Worm (Caenorhabditis elegans) whole organism, mixed stage, embryonic: ENCODE measurements around the gene Y41D4A.7.

Experiments used
- M03D4.4 ChIP-seq: sonication (generic microtip); optimal IDR thresholded peaks from 2 replicates; lab custom pipeline; 2017; ENCODE audit warnings: mild to moderate bottlenecking, missing genetic modification characterization, missing compliant biosample characterization
- bed-3 ChIP-seq: fragments of 200-800 bp; sonication (Bioruptor generic); optimal IDR thresholded peaks from 3 replicates; lab custom pipeline; 2018; ENCODE audit warnings: mild to moderate bottlenecking, missing genetic modification characterization, moderate library complexity, missing compliant biosample characterization
- blmp-1 ChIP-seq: fragments of 150-350 bp; optimal IDR thresholded peaks from 2 replicates; lab custom pipeline; 2014; ENCODE audit warnings: missing biosample characterization, missing genetic modification characterization
- ceh-39 ChIP-seq: fragments of 150-350 bp; optimal IDR thresholded peaks from 2 replicates; lab custom pipeline; 2014; ENCODE audit warnings: missing biosample characterization, missing genetic modification characterization
- ceh-83 ChIP-seq: fragments of 200-800 bp; sonication (Bioruptor generic); optimal IDR thresholded peaks from 2 replicates; lab custom pipeline; 2018; ENCODE audit warnings: mild to moderate bottlenecking, missing genetic modification characterization, missing compliant biosample characterization
- ces-1 ChIP-seq: fragments of 150-350 bp; optimal IDR thresholded peaks from 2 replicates; lab custom pipeline; 2014; ENCODE audit warnings: missing biosample characterization, missing genetic modification reagents, missing genetic modification characterization
- cnd-1 ChIP-seq: fragments of 200-800 bp; sonication (Bioruptor generic); optimal IDR thresholded peaks from 2 replicates; lab custom pipeline; 2018; ENCODE audit warnings: mild to moderate bottlenecking, missing genetic modification characterization, missing compliant biosample characterization
- drap-1 ChIP-seq: fragments of 200-800 bp; sonication (Bioruptor generic); optimal IDR thresholded peaks from 3 replicates; lab custom pipeline; 2018; ENCODE audit warnings: mild to moderate bottlenecking, missing genetic modification characterization, missing compliant biosample characterization
- elt-1 ChIP-seq: sonication (generic microtip); optimal IDR thresholded peaks from 2 replicates; lab custom pipeline; 2017; ENCODE audit warnings: missing genetic modification characterization, mild to moderate bottlenecking, missing compliant biosample characterization, antibody characterized with exemption, moderate library complexity, borderline replicate concordance; ENCODE audit not compliant: insufficient read depth
- elt-3 ChIP-seq: fragments of 150-350 bp; optimal IDR thresholded peaks from 2 replicates; lab custom pipeline; 2014; ENCODE audit warnings: missing biosample characterization, missing genetic modification characterization
- flh-1 ChIP-seq: fragments of 200-800 bp; sonication (Bioruptor generic); optimal IDR thresholded peaks from 2 replicates; lab custom pipeline; 2018; ENCODE audit warnings: mild to moderate bottlenecking, missing genetic modification characterization, moderate library complexity, missing compliant biosample characterization
- ham-2 ChIP-seq: fragments of 200-800 bp; sonication (Bioruptor generic); optimal IDR thresholded peaks from 2 replicates; lab custom pipeline; 2018; ENCODE audit warnings: mild to moderate bottlenecking, missing genetic modification characterization, missing compliant biosample characterization
- hlh-1 ChIP-seq: fragments of 150-350 bp; optimal IDR thresholded peaks from 2 replicates; lab custom pipeline; 2014; ENCODE audit warnings: missing biosample characterization, missing genetic modification reagents, missing genetic modification characterization
- lin-13 ChIP-seq: fragments of 150-350 bp; optimal IDR thresholded peaks from 2 replicates; lab custom pipeline; 2014; ENCODE audit warnings: missing biosample characterization, missing genetic modification characterization
- lsy-2 ChIP-seq: fragments of 150-350 bp; optimal IDR thresholded peaks from 2 replicates; lab custom pipeline; 2014; ENCODE audit warnings: missing biosample characterization, missing genetic modification characterization
- mab-5 ChIP-seq: fragments of 150-350 bp; optimal IDR thresholded peaks from 2 replicates; lab custom pipeline; 2014; ENCODE audit warnings: missing biosample characterization, missing genetic modification characterization
- mep-1 ChIP-seq: fragments of 150-350 bp; optimal IDR thresholded peaks from 2 replicates; lab custom pipeline; 2017; ENCODE audit warnings: missing biosample characterization, missing genetic modification reagents, missing genetic modification characterization, inconsistent platforms
- mls-2 ChIP-seq: sonication (generic microtip); optimal IDR thresholded peaks from 2 replicates; lab custom pipeline; 2016; ENCODE audit warnings: mild to moderate bottlenecking, missing genetic modification characterization, moderate library complexity, missing compliant biosample characterization
- nhr-12 ChIP-seq: fragments of 150-350 bp; optimal IDR thresholded peaks from 2 replicates; lab custom pipeline; 2014; ENCODE audit warnings: missing biosample characterization, missing genetic modification characterization
- nhr-2 ChIP-seq: fragments of 150-350 bp; optimal IDR thresholded peaks from 2 replicates; lab custom pipeline; 2014; ENCODE audit warnings: missing biosample characterization, missing genetic modification characterization
- nhr-237 ChIP-seq: fragments of 150-350 bp; optimal IDR thresholded peaks from 2 replicates; lab custom pipeline; 2014; ENCODE audit warnings: missing biosample characterization, missing genetic modification characterization
- nhr-28 ChIP-seq: fragments of 150-350 bp; optimal IDR thresholded peaks from 2 replicates; lab custom pipeline; 2014; ENCODE audit warnings: missing biosample characterization, missing genetic modification characterization
- nhr-76 ChIP-seq: sonication (generic microtip); optimal IDR thresholded peaks from 2 replicates; lab custom pipeline; 2017; ENCODE audit warnings: missing biosample characterization, missing genetic modification characterization
- pha-4 ChIP-seq: fragments of 150-350 bp; optimal IDR thresholded peaks from 2 replicates; lab custom pipeline; 2018; ENCODE audit warnings: missing biosample characterization, missing genetic modification reagents, missing genetic modification characterization
- sem-2 ChIP-seq: fragments of 200-800 bp; sonication (Bioruptor generic); optimal IDR thresholded peaks from 2 replicates; lab custom pipeline; 2018; ENCODE audit warnings: mild to moderate bottlenecking, missing genetic modification characterization, missing compliant biosample characterization
- snpc-4 ChIP-seq: fragments of 150-350 bp; optimal IDR thresholded peaks from 2 replicates; lab custom pipeline; 2014; ENCODE audit warnings: missing biosample characterization, missing genetic modification characterization
- sptf-1 ChIP-seq: sonication (generic microtip); optimal IDR thresholded peaks from 2 replicates; lab custom pipeline; 2017; ENCODE audit warnings: mild to moderate bottlenecking, missing genetic modification characterization, moderate library complexity, missing compliant biosample characterization
- tbx-8 ChIP-seq: fragments of 200-800 bp; sonication (Bioruptor generic); optimal IDR thresholded peaks from 2 replicates; lab custom pipeline; 2018; ENCODE audit warnings: mild to moderate bottlenecking, missing genetic modification characterization, moderate library complexity, missing compliant biosample characterization
- unc-120 ChIP-seq: sonication (generic microtip); optimal IDR thresholded peaks from 2 replicates; lab custom pipeline; 2017; ENCODE audit warnings: missing genetic modification characterization, missing compliant biosample characterization; ENCODE audit not compliant: poor library complexity, severe bottlenecking
- unc-39 ChIP-seq: fragments of 150-350 bp; optimal IDR thresholded peaks from 2 replicates; lab custom pipeline; 2014; ENCODE audit warnings: missing biosample characterization, missing genetic modification characterization
- unc-62 ChIP-seq: fragments of 150-350 bp; optimal IDR thresholded peaks from 2 replicates; lab custom pipeline; 2014; ENCODE audit warnings: missing biosample characterization, missing genetic modification reagents, missing genetic modification characterization
- zip-8 ChIP-seq: fragments of 150-350 bp; optimal IDR thresholded peaks from 2 replicates; lab custom pipeline; 2014; ENCODE audit warnings: missing biosample characterization, missing genetic modification characterization
- ztf-11 ChIP-seq: fragments of 150-350 bp; optimal IDR thresholded peaks from 2 replicates; lab custom pipeline; 2014; ENCODE audit warnings: missing biosample characterization, missing genetic modification characterization

Gene Y41D4A.7

ce11 chrIV:1738324-1738730, 23.0 kb downstream of the Y41D4A.7 start:
- peak; percentile 50 for TF ChIP-seq lin-13 (tag; lab: Kevin White, UChicago)
- TF ChIP-seq sptf-1 (tag; lab: Kevin White, UChicago) = peak; percentile 59
- TF ChIP-seq mls-2 = peak; percentile 40
- peak; percentile 45 for TF ChIP-seq ceh-83 (GFP tag; lab: Kevin White, UChicago)
- no peak for TF ChIP-seq ham-2
- TF ChIP-seq M03D4.4 = peak; percentile 41
- TF ChIP-seq drap-1 (GFP tag; lab: Kevin White, UChicago) = no peak
- TF ChIP-seq pha-4 (tag; lab: Kevin White, UChicago) = peak; percentile 1
- peak; percentile 5 for TF ChIP-seq nhr-237 (tag; lab: Kevin White, UChicago)
- TF ChIP-seq ceh-39 (tag; lab: Kevin White, UChicago) = no peak
- peak; percentile 15 for TF ChIP-seq mep-1 (tag; lab: Kevin White, UChicago)

ce11 chrIV:1727538-1728072, 33.8 kb downstream of the Y41D4A.7 start:
- TF ChIP-seq zip-8 (no peak), bed-3 (GFP tag; lab: Kevin White, UChicago) (no peak), sptf-1 (tag; lab: Kevin White, UChicago) (no peak), nhr-12 (tag; lab: Kevin White, UChicago) (no peak), mls-2 (no peak), lsy-2 (tag; lab: Kevin White, UChicago) (no peak), cnd-1 (tag; lab: Kevin White, UChicago) (no peak), unc-62 (no peak), mab-5 (no peak), nhr-76 (tag; lab: Kevin White, UChicago) (no peak), ceh-83 (GFP tag; lab: Kevin White, UChicago) (no peak), elt-3 (no peak), lin-13 (tag; lab: Kevin White, UChicago) (no peak), drap-1 (GFP tag; lab: Kevin White, UChicago) (no peak), nhr-28 (tag; lab: Kevin White, UChicago) (no peak), ces-1 (GFP tag; lab: Kevin White, UChicago) (no peak), ztf-11 (tag; lab: Kevin White, UChicago) (no peak)

ce11 chrIV:1725888-1726287, 35.5 kb downstream of the Y41D4A.7 start, which contains the start of gene K08D12.8:
K08D12.8 (plus strand) TSS chrIV:1726188.
- TF ChIP-seq unc-39 (tag; lab: Kevin White, UChicago) (no peak), cnd-1 (tag; lab: Kevin White, UChicago) (no peak), snpc-4 (no peak), elt-3 (no peak), nhr-12 (tag; lab: Kevin White, UChicago) (no peak), ham-2 (no peak), tbx-8 (GFP tag; lab: Kevin White, UChicago) (no peak), bed-3 (GFP tag; lab: Kevin White, UChicago) (no peak), elt-1 (tag; lab: Kevin White, UChicago) (no peak), sptf-1 (tag; lab: Kevin White, UChicago) (no peak), ces-1 (GFP tag; lab: Kevin White, UChicago) (no peak), lin-13 (tag; lab: Kevin White, UChicago) (no peak), blmp-1 (tag; lab: Kevin White, UChicago) (no peak)

- no peak for TF ChIP-seq unc-120 (tag; lab: Kevin White, UChicago)
- no peak for TF ChIP-seq mep-1 (tag; lab: Kevin White, UChicago)
- no peak for TF ChIP-seq ceh-83 (GFP tag; lab: Kevin White, UChicago)
- TF ChIP-seq pha-4 (tag; lab: Kevin White, UChicago) = no peak
- no peak for TF ChIP-seq sem-2
- TF ChIP-seq ces-1 (GFP tag; lab: Kevin White, UChicago) = no peak
- TF ChIP-seq nhr-28 (tag; lab: Kevin White, UChicago) = no peak
Observed at ce11 chrIV:1724283-1724682, 37.1 kb downstream of the Y41D4A.7 start, which contains the start of gene epic-3. epic-3 (minus strand) TSS chrIV:1724383.

- TF ChIP-seq bed-3 (GFP tag; lab: Kevin White, UChicago) = no peak
- no peak for TF ChIP-seq mep-1 (tag; lab: Kevin White, UChicago)
- TF ChIP-seq snpc-4 = no peak
- no peak for TF ChIP-seq nhr-2 (tag; lab: Kevin White, UChicago)
- TF ChIP-seq sptf-1 (tag; lab: Kevin White, UChicago) = no peak
- no peak for TF ChIP-seq unc-62
- TF ChIP-seq sem-2 = no peak
- no peak for TF ChIP-seq flh-1 (GFP tag; lab: Kevin White, UChicago)
- no peak for TF ChIP-seq hlh-1 (tag; lab: Kevin White, UChicago)
- TF ChIP-seq mls-2 = no peak
- no peak for TF ChIP-seq zip-8
- TF ChIP-seq ceh-83 (GFP tag; lab: Kevin White, UChicago) = no peak
- no peak for TF ChIP-seq elt-3
- TF ChIP-seq unc-120 (tag; lab: Kevin White, UChicago) = no peak
- TF ChIP-seq ham-2 = no peak
- TF ChIP-seq cnd-1 (tag; lab: Kevin White, UChicago) = no peak
- TF ChIP-seq elt-1 (tag; lab: Kevin White, UChicago) = no peak
- no peak for TF ChIP-seq mab-5
- no peak for TF ChIP-seq ces-1 (GFP tag; lab: Kevin White, UChicago)
Observed at ce11 chrIV:1722953-1723352, 38.4 kb downstream of the Y41D4A.7 start.
